Worm (Caenorhabditis elegans) whole organism, early embryonic: ENCODE measurements around the gene F53E10.5.

Experiments used
- B0310.2 ChIP-seq: sonication (generic microtip); optimal IDR thresholded peaks from 2 replicates; lab custom pipeline; 2016; ENCODE audit warnings: mild to moderate bottlenecking, missing genetic modification characterization, missing compliant biosample characterization
- aly-1 ChIP-seq: sonication (generic microtip); optimal IDR thresholded peaks from 2 replicates; lab custom pipeline; 2016; ENCODE audit warnings: missing genetic modification characterization, missing compliant biosample characterization
- ama-1 ChIP-seq: fragments of 150-350 bp; optimal IDR thresholded peaks from 2 replicates; lab custom pipeline; 2014
- ceh-13 ChIP-seq: fragments of 200-800 bp; sonication (Bioruptor generic); optimal IDR thresholded peaks from 2 replicates; lab custom pipeline; 2018; ENCODE audit warnings: mild to moderate bottlenecking, missing genetic modification characterization, missing compliant biosample characterization
- ceh-36 ChIP-seq: sonication (generic microtip); optimal IDR thresholded peaks from 2 replicates; lab custom pipeline; 2016; ENCODE audit warnings: missing genetic modification characterization, inconsistent platforms, missing compliant biosample characterization
- ets-7 ChIP-seq: sonication (generic microtip); optimal IDR thresholded peaks from 2 replicates; lab custom pipeline; 2016; ENCODE audit warnings: missing genotype, missing genetic modification characterization, missing compliant biosample characterization
- flt-1 ChIP-seq: fragments of 200-800 bp; sonication (Bioruptor generic); IDR thresholded peaks from 2 replicates; pipeline ENCODE4 v1.3.6; 2022; ENCODE audit warnings: missing genetic modification characterization, missing compliant biosample characterization
- hmbx-1 ChIP-seq: sonication (generic microtip); optimal IDR thresholded peaks from 2 replicates; lab custom pipeline; 2016; ENCODE audit warnings: mild to moderate bottlenecking, missing genetic modification characterization, missing compliant biosample characterization
- hmg-4 ChIP-seq: fragments of 200-800 bp; sonication (Bioruptor generic); optimal IDR thresholded peaks from 2 replicates; lab custom pipeline; 2018; ENCODE audit warnings: mild to moderate bottlenecking, missing genetic modification characterization, missing compliant biosample characterization
- hnd-1 ChIP-seq: sonication (generic microtip); optimal IDR thresholded peaks from 2 replicates; lab custom pipeline; 2016; ENCODE audit warnings: missing genetic modification characterization, missing compliant biosample characterization
- pes-1 ChIP-seq: fragments of 200-800 bp; sonication (Bioruptor generic); IDR thresholded peaks from 2 replicates; pipeline ENCODE4 v1.3.6; 2022; ENCODE audit warnings: missing genetic modification reagents, missing genetic modification characterization, missing compliant biosample characterization
- tbx-11 ChIP-seq: fragments of 200-800 bp; sonication (Bioruptor generic); IDR thresholded peaks from 2 replicates; pipeline ENCODE4 v1.3.6; 2022; ENCODE audit warnings: missing genetic modification characterization, missing compliant biosample characterization
- tbx-37 ChIP-seq: fragments of 200-800 bp; sonication (Bioruptor generic); conservative IDR thresholded peaks from 2 replicates; pipeline ENCODE4 v1.3.6; 2022; ENCODE audit warnings: missing genetic modification reagents, missing genetic modification characterization, missing compliant biosample characterization
- tra-4 ChIP-seq: sonication (generic microtip); optimal IDR thresholded peaks from 2 replicates; lab custom pipeline; 2017; ENCODE audit warnings: missing genetic modification characterization, missing compliant biosample characterization

DNA sequence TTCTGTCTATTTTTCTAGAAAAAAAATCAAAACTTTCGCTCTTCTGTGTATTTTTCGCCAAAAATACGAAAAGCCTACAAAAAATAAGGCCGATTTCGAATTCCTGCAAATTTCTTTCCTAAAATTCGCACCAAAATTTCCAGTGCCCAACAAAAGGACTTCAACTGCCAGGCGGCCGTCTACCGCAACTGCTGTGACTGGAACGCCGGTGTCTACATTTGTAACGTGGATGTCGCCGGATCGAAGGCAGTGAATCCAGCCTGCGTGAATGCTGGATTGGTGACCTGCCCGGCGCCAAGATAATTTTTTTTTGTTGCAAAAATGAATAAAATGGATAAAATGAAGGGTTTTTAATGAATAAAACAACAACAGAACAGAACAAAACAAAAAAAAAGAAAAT is 3.1 kb upstream of the F53E10.5 start:
- no peak for TF ChIP-seq ceh-36 (tag; lab: Kevin White, UChicago)
- TF ChIP-seq tbx-37 (GFP tag; lab: Robert Waterston, UW): no peak
- TF ChIP-seq tra-4 (tag; lab: Kevin White, UChicago): no peak
- no peak for TF ChIP-seq hnd-1 (tag; lab: Kevin White, UChicago)
- no peak for TF ChIP-seq ama-1 (lab: Kevin White, UChicago)
- TF ChIP-seq hmbx-1: no peak
- no peak for TF ChIP-seq B0310.2 (tag; lab: Kevin White, UChicago)
- no peak for TF ChIP-seq ets-7
- TF ChIP-seq pes-1 (GFP tag; lab: Robert Waterston, UW): no peak
- no peak for TF ChIP-seq hmg-4 (GFP tag; lab: Kevin White, UChicago)
- TF ChIP-seq ceh-13 (GFP tag; lab: Kevin White, UChicago): no peak
- no peak for TF ChIP-seq aly-1 (tag; lab: Kevin White, UChicago)
- no peak for TF ChIP-seq flt-1 (GFP tag; lab: Robert Waterston, UW)
- TF ChIP-seq tbx-11 (GFP tag; lab: Robert Waterston, UW): no peak
